Comparison of ENCODE assay signal across 5 worm cellular contexts in the genomic region with DNA sequence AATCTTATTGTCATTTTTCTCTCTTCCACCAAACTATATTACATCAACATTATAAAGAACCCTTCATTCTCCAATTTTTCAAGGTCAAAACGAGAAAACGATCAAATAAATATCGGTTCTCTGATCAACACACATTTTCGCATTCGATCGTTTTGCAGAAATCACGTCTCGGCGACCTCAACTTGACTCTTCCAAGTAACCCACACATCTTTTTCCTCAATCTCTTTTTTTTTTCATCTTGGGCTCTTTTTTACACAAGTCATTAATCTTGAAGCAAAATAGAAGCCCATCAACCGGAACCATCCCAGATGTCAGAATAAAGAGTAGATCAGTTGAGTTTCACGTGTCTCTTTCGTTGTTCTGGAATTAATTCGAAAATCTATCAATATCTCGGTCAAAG.
A peak's percentile ranks its signal among the peaks of the same experiment; 100 is the strongest.
TF ChIP-seq lines count a peak whose summit lies in the region.

No protein-coding gene starts in this region.

TF ChIP-seq in whole organism, L1 larva, 84 proteins besides CTCF, POLR2A, EP300 and RAD21 (continues in another document):
- TF ChIP-seq mep-1 (tag; optimal IDR thresholded peaks at IDR 0.05; lab: Kevin White, UChicago) (no peak), blmp-1 (tag; optimal IDR thresholded peaks at IDR 0.05; lab: Kevin White, UChicago) (peak; percentile 54), xbp-1 (tag; optimal IDR thresholded peaks at IDR 0.05; lab: Kevin White, UChicago) (no peak), unc-62 (GFP tag; optimal IDR thresholded peaks at IDR 0.05; lab: Kevin White, UChicago) (no peak), sptf-1 (tag; optimal IDR thresholded peaks at IDR 0.05; lab: Kevin White, UChicago) (no peak), fos-1 (tag; optimal IDR thresholded peaks at IDR 0.05; lab: Kevin White, UChicago) (no peak), ceh-8 (GFP tag; optimal IDR thresholded peaks at IDR 0.05; lab: Kevin White, UChicago) (no peak), sox-4 (tag; optimal IDR thresholded peaks at IDR 0.05; lab: Kevin White, UChicago) (no peak), ztf-11 (tag; optimal IDR thresholded peaks at IDR 0.05; lab: Kevin White, UChicago) (no peak), nhr-19 (GFP tag; conservative IDR thresholded peaks at IDR 0.05; lab: Robert Waterston, UW) (peak; percentile 83), pag-3 (tag; optimal IDR thresholded peaks at IDR 0.05; lab: Kevin White, UChicago; ENCODE audit: borderline replicate concordance, insufficient read depth) (no peak), lsy-2 (tag; optimal IDR thresholded peaks at IDR 0.05; lab: Kevin White, UChicago) (peak; percentile 22 to 49), lin-15B (tag; optimal IDR thresholded peaks at IDR 0.05; lab: Kevin White, UChicago) (no peak), fkh-4 (tag; optimal IDR thresholded peaks at IDR 0.05; lab: Kevin White, UChicago; ENCODE audit: borderline replicate concordance) (peak; percentile 78), lin-14 (GFP tag; optimal IDR thresholded peaks at IDR 0.05; lab: Kevin White, UChicago) (peak; percentile 87), dsc-1 (tag; optimal IDR thresholded peaks at IDR 0.05; lab: Kevin White, UChicago) (peak; percentile 93), C34B4.2 (tag; optimal IDR thresholded peaks at IDR 0.05; lab: Kevin White, UChicago) (no peak)

TF ChIP-seq in whole organism, L2 larva, 48 proteins besides CTCF, POLR2A, EP300 and RAD21 (continues in another document):
- TF ChIP-seq R02D3.7 (tag; optimal IDR thresholded peaks at IDR 0.05; lab: Kevin White, UChicago) (no peak), lin-11 (tag; optimal IDR thresholded peaks at IDR 0.05; lab: Kevin White, UChicago) (no peak), mbf-1 (tag; optimal IDR thresholded peaks at IDR 0.05; lab: Kevin White, UChicago) (no peak), ceh-82 (tag; optimal IDR thresholded peaks at IDR 0.05; lab: Kevin White, UChicago) (no peak), nhr-21 (tag; optimal IDR thresholded peaks at IDR 0.05; lab: Kevin White, UChicago) (no peak), ztf-1 (GFP tag; conservative IDR thresholded peaks at IDR 0.05; lab: Robert Waterston, UW) (no peak), aly-2 (tag; optimal IDR thresholded peaks at IDR 0.05; lab: Kevin White, UChicago) (no peak), egl-27 (tag; optimal IDR thresholded peaks at IDR 0.05; lab: Kevin White, UChicago) (no peak), unc-55 (GFP tag; optimal IDR thresholded peaks at IDR 0.05; lab: Kevin White, UChicago) (no peak), crh-2 (tag; optimal IDR thresholded peaks at IDR 0.05; lab: Kevin White, UChicago) (peak; percentile 16), peb-1 (tag; optimal IDR thresholded peaks at IDR 0.05; lab: Kevin White, UChicago) (no peak), sma-9 (GFP tag; optimal IDR thresholded peaks at IDR 0.05; lab: Kevin White, UChicago) (peak; percentile 62), sma-9 (tag; optimal IDR thresholded peaks at IDR 0.05; lab: Kevin White, UChicago) (no peak), ceh-16 (tag; optimal IDR thresholded peaks at IDR 0.05; lab: Kevin White, UChicago) (no peak), ztf-11 (tag; optimal IDR thresholded peaks at IDR 0.05; lab: Kevin White, UChicago) (no peak), nhr-25 (tag; optimal IDR thresholded peaks at IDR 0.05; lab: Kevin White, UChicago) (peak; percentile 71), mab-5 (tag; optimal IDR thresholded peaks at IDR 0.05; lab: Kevin White, UChicago) (peak; percentile 17), snpc-4 (tag; optimal IDR thresholded peaks at IDR 0.05; lab: Kevin White, UChicago) (no peak), nhr-237 (tag; optimal IDR thresholded peaks at IDR 0.05; lab: Kevin White, UChicago) (no peak)

TF ChIP-seq in whole organism, L3 larva, 47 proteins besides CTCF, POLR2A, EP300 and RAD21:
- TF ChIP-seq aly-2 (tag; optimal IDR thresholded peaks at IDR 0.05; lab: Kevin White, UChicago) = no peak
- no peak for TF ChIP-seq skn-1 (tag; optimal IDR thresholded peaks at IDR 0.05; lab: Kevin White, UChicago)
- TF ChIP-seq ztf-11 (tag; optimal IDR thresholded peaks at IDR 0.05; lab: Kevin White, UChicago) = no peak
- TF ChIP-seq egl-5 (tag; optimal IDR thresholded peaks at IDR 0.05; lab: Kevin White, UChicago) = peak; percentile 2
- peak; percentile 63 for TF ChIP-seq nhr-25 (tag; optimal IDR thresholded peaks at IDR 0.05; lab: Kevin White, UChicago)
- TF ChIP-seq lin-39 (tag; optimal IDR thresholded peaks at IDR 0.05; lab: Kevin White, UChicago) = no peak
- TF ChIP-seq pha-4 (tag; optimal IDR thresholded peaks at IDR 0.05; lab: Kevin White, UChicago) = no peak
- TF ChIP-seq tbx-2 (tag; optimal IDR thresholded peaks at IDR 0.05; lab: Kevin White, UChicago) = no peak
- no peak for TF ChIP-seq nhr-67 (tag; optimal IDR thresholded peaks at IDR 0.05; lab: Kevin White, UChicago)
- no peak for TF ChIP-seq nhr-77 (tag; optimal IDR thresholded peaks at IDR 0.05; lab: Kevin White, UChicago)
- TF ChIP-seq nhr-43 (tag; optimal IDR thresholded peaks at IDR 0.05; lab: Kevin White, UChicago; ENCODE audit: poor library complexity, severe bottlenecking) = no peak
- no peak for TF ChIP-seq fkh-2 (tag; optimal IDR thresholded peaks at IDR 0.05; lab: Kevin White, UChicago)
- no peak for TF ChIP-seq elt-1 (tag; optimal IDR thresholded peaks at IDR 0.05; lab: Kevin White, UChicago)
- TF ChIP-seq fkh-10 (GFP tag; optimal IDR thresholded peaks at IDR 0.05; lab: Kevin White, UChicago) = no peak
- no peak for TF ChIP-seq ceh-82 (tag; optimal IDR thresholded peaks at IDR 0.05; lab: Kevin White, UChicago)
- TF ChIP-seq ceh-9 (tag; optimal IDR thresholded peaks at IDR 0.05; lab: Kevin White, UChicago) = no peak
- no peak for TF ChIP-seq ZK546.5 (tag; optimal IDR thresholded peaks at IDR 0.05; lab: Kevin White, UChicago)

TF ChIP-seq in whole organism, L4 larva, 104 proteins besides CTCF, POLR2A, EP300 and RAD21 (continues in another document):
- peak in 1 of 2 experiments; percentile 50 for TF ChIP-seq daf-16 (GFP tag; optimal IDR thresholded peaks at IDR 0.05; lab: Kevin White, UChicago)
- TF ChIP-seq daf-16 (tag; optimal IDR thresholded peaks at IDR 0.05; lab: Kevin White, UChicago) = no peak
- no peak for TF ChIP-seq nhr-237 (tag; optimal IDR thresholded peaks at IDR 0.05; lab: Kevin White, UChicago)
- TF ChIP-seq nhr-6 (tag; optimal IDR thresholded peaks at IDR 0.05; lab: Kevin White, UChicago) = no peak
- TF ChIP-seq ceh-44 (GFP tag; IDR thresholded peaks at IDR 0.05; lab: Robert Waterston, UW) = no peak
- TF ChIP-seq F37D6.2 (tag; optimal IDR thresholded peaks at IDR 0.05; lab: Kevin White, UChicago) = no peak
- TF ChIP-seq ztf-11 (tag; optimal IDR thresholded peaks at IDR 0.05; lab: Kevin White, UChicago) = no peak
- TF ChIP-seq nhr-25 (tag; optimal IDR thresholded peaks at IDR 0.05; lab: Kevin White, UChicago; ENCODE audit: borderline replicate concordance, insufficient read depth) = no peak
- no peak for TF ChIP-seq php-3 (GFP tag; IDR thresholded peaks at IDR 0.05; lab: Robert Waterston, UW)
- no peak for TF ChIP-seq set-16 (GFP tag; IDR thresholded peaks at IDR 0.05; lab: Robert Waterston, UW)
- no peak for TF ChIP-seq cey-2 (tag; optimal IDR thresholded peaks at IDR 0.05; lab: Kevin White, UChicago; ENCODE audit: borderline replicate concordance, insufficient read depth)
- TF ChIP-seq lin-38 (GFP tag; IDR thresholded peaks at IDR 0.05; lab: Robert Waterston, UW) = no peak
- no peak for TF ChIP-seq ctbp-1 (GFP tag; IDR thresholded peaks at IDR 0.05; lab: Robert Waterston, UW)
- TF ChIP-seq zip-2 (tag; optimal IDR thresholded peaks at IDR 0.05; lab: Kevin White, UChicago) = no peak
- TF ChIP-seq tag-97 (GFP tag; IDR thresholded peaks at IDR 0.05; lab: Robert Waterston, UW) = no peak
- TF ChIP-seq ceh-28 (tag; optimal IDR thresholded peaks at IDR 0.05; lab: Kevin White, UChicago) = no peak
- no peak for TF ChIP-seq Y105C5A.15 (GFP tag; IDR thresholded peaks at IDR 0.05; lab: Robert Waterston, UW)
- no peak for TF ChIP-seq lin-13 (GFP tag; optimal IDR thresholded peaks at IDR 0.05; lab: Kevin White, UChicago)
- TF ChIP-seq nhr-77 (tag; optimal IDR thresholded peaks at IDR 0.05; lab: Kevin White, UChicago) = no peak
- no peak for TF ChIP-seq zag-1 (tag; optimal IDR thresholded peaks at IDR 0.05; lab: Kevin White, UChicago)
- TF ChIP-seq T20F7.1 (GFP tag; optimal IDR thresholded peaks at IDR 0.05; lab: Kevin White, UChicago) = no peak
- no peak for TF ChIP-seq egl-27 (tag; optimal IDR thresholded peaks at IDR 0.05; lab: Kevin White, UChicago)

TF ChIP-seq in whole organism, late embryonic, 69 proteins besides CTCF, POLR2A, EP300 and RAD21:
- no peak for TF ChIP-seq pqm-1 (tag; optimal IDR thresholded peaks at IDR 0.05; lab: Kevin White, UChicago)
- TF ChIP-seq hlh-8 (tag; optimal IDR thresholded peaks at IDR 0.05; lab: Kevin White, UChicago) = peak; percentile 3
- no peak for TF ChIP-seq pag-3 (tag; optimal IDR thresholded peaks at IDR 0.05; lab: Kevin White, UChicago; ENCODE audit: borderline replicate concordance)

Comparison
In these comparisons a context has a peak if more than half of its experiments do, and no peak if none do; other contexts are left out.
1. Of the 29 proteins assayed by ChIP-seq in both whole organism, L4 larva and whole organism, L1 larva: peak only in whole organism, L4 larva: mep-1 and nhr-11; only in whole organism, L1 larva: lin-39, lsy-2 and unc-130; in both: aha-1; in neither: 21; mixed calls (peak in some experiments, not most) for 2.